Worm (Caenorhabditis elegans) whole organism, young adult: ENCODE data around the gene T06E8.8.

ENCODE experiments used
- B0261.1 ChIP-seq: sonication (generic microtip); optimal IDR thresholded peaks from 2 replicates; lab custom pipeline; 2016; ENCODE audit warnings: mild to moderate bottlenecking, missing genetic modification characterization, moderate library complexity, missing compliant biosample characterization
- B0336.3 ChIP-seq: fragments of 200-800 bp; sonication (Bioruptor generic); IDR thresholded peaks from 2 replicates; pipeline ENCODE4 v1.3.6; 2022; ENCODE audit warnings: missing genetic modification characterization, missing compliant biosample characterization
- C06A6.2 ChIP-seq: fragments of 200-800 bp; sonication (Bioruptor generic); conservative IDR thresholded peaks from 2 replicates; pipeline ENCODE4 v1.3.6; 2022; ENCODE audit warnings: missing genetic modification characterization, missing compliant biosample characterization
- C17E4.6 ChIP-seq: fragments of 200-800 bp; sonication (Bioruptor generic); IDR thresholded peaks from 2 replicates; pipeline ENCODE4 v1.3.6; 2022; ENCODE audit warnings: missing genetic modification reagents, missing genetic modification characterization, missing compliant biosample characterization
- F23B12.7 ChIP-seq: sonication (generic microtip); optimal IDR thresholded peaks from 2 replicates; lab custom pipeline; 2017; ENCODE audit warnings: missing genetic modification characterization, mild to moderate bottlenecking, missing compliant biosample characterization, antibody characterized with exemption, moderate library complexity; ENCODE audit not compliant: insufficient read depth
- F57C9.4 ChIP-seq: sonication (generic microtip); optimal IDR thresholded peaks from 2 replicates; lab custom pipeline; 2017; ENCODE audit warnings: mild to moderate bottlenecking, missing genetic modification characterization, missing compliant biosample characterization
- K11D2.4 ChIP-seq: fragments of 200-800 bp; sonication (Bioruptor generic); IDR thresholded peaks from 2 replicates; pipeline ENCODE4 v1.3.6; 2022; ENCODE audit warnings: missing genetic modification reagents, missing genetic modification characterization, missing compliant biosample characterization
- ZK185.1 ChIP-seq: sonication (generic microtip); optimal IDR thresholded peaks from 2 replicates; lab custom pipeline; 2016; ENCODE audit warnings: mild to moderate bottlenecking, missing genetic modification characterization, missing compliant biosample characterization; ENCODE audit not compliant: poor library complexity, severe bottlenecking
- aptf-2 ChIP-seq: fragments of 200-800 bp; sonication (Bioruptor generic); conservative IDR thresholded peaks from 2 replicates; pipeline ENCODE4 v1.3.6; 2022; ENCODE audit warnings: missing genetic modification reagents, missing genetic modification characterization, missing compliant biosample characterization
- aptf-3 ChIP-seq: fragments of 200-800 bp; sonication (Bioruptor generic); IDR thresholded peaks from 2 replicates; pipeline ENCODE4 v1.3.6; 2022; ENCODE audit warnings: missing genetic modification characterization, missing compliant biosample characterization
- atf-7 ChIP-seq: sonication (generic microtip); optimal IDR thresholded peaks from 2 replicates; lab custom pipeline; 2017; ENCODE audit warnings: mild to moderate bottlenecking, missing genetic modification characterization, missing compliant biosample characterization
- athp-1 ChIP-seq: sonication (generic microtip); optimal IDR thresholded peaks from 2 replicates; lab custom pipeline; 2017; ENCODE audit warnings: mild to moderate bottlenecking, missing genetic modification characterization, missing compliant biosample characterization
- attf-3 ChIP-seq: fragments of 200-800 bp; sonication (Bioruptor generic); conservative IDR thresholded peaks from 2 replicates; pipeline ENCODE4 v1.3.6; 2022; ENCODE audit warnings: missing genetic modification reagents, missing genetic modification characterization, missing compliant biosample characterization
- cebp-1 ChIP-seq, 2 experiments: fragments of 200-800 bp in 1 of 2; sonication (Bioruptor generic) in 1 of 2; sonication (generic microtip) in 1 of 2; IDR thresholded peaks in 1 of 2; optimal IDR thresholded peaks in 1 of 2; 2 replicates each; pipeline versions ENCODE4 v1.3.6 to Lab custom; 2017 to 2022; ENCODE audit warnings: missing compliant biosample characterization in 2 of 2, missing genetic modification characterization in 2 of 2, mild to moderate bottlenecking in 1 of 2, missing genetic modification reagents in 1 of 2, moderate library complexity in 1 of 2
- cebp-2 ChIP-seq: fragments of 200-800 bp; sonication (Bioruptor generic); IDR thresholded peaks from 2 replicates; pipeline ENCODE4 v1.3.6; 2022; ENCODE audit warnings: missing genetic modification characterization, missing compliant biosample characterization
- ceh-100 ChIP-seq: fragments of 200-800 bp; sonication (Bioruptor generic); IDR thresholded peaks from 2 replicates; pipeline ENCODE4 v1.3.6; 2022; ENCODE audit warnings: missing genetic modification reagents, missing genetic modification characterization, missing compliant biosample characterization
- ceh-40 ChIP-seq: fragments of 200-800 bp; sonication (Bioruptor generic); IDR thresholded peaks from 2 replicates; pipeline ENCODE4 v1.3.6; 2022; ENCODE audit warnings: missing genetic modification characterization, missing compliant biosample characterization
- ceh-79 ChIP-seq: sonication (generic microtip); optimal IDR thresholded peaks from 2 replicates; lab custom pipeline; 2017; ENCODE audit warnings: mild to moderate bottlenecking, missing genetic modification characterization, missing compliant biosample characterization
- ceh-91 ChIP-seq: fragments of 200-800 bp; sonication (Bioruptor generic); IDR thresholded peaks from 2 replicates; pipeline ENCODE4 v1.3.6; 2022; ENCODE audit warnings: missing genetic modification reagents, missing genetic modification characterization, missing compliant biosample characterization
- egl-18 ChIP-seq: fragments of 200-800 bp; sonication (Bioruptor generic); IDR thresholded peaks from 2 replicates; pipeline ENCODE4 v1.3.6; 2022; ENCODE audit warnings: missing genetic modification reagents, missing genetic modification characterization, missing compliant biosample characterization
- egrh-3 ChIP-seq: fragments of 200-800 bp; sonication (Bioruptor generic); IDR thresholded peaks from 2 replicates; pipeline ENCODE4 v1.3.6; 2022; ENCODE audit warnings: missing genetic modification reagents, missing genetic modification characterization, missing compliant biosample characterization
- fkh-3 ChIP-seq: sonication (generic microtip); optimal IDR thresholded peaks from 2 replicates; lab custom pipeline; 2016; ENCODE audit warnings: mild to moderate bottlenecking, missing genetic modification characterization, missing compliant biosample characterization
- hmg-20 ChIP-seq: fragments of 200-800 bp; sonication (Bioruptor generic); IDR thresholded peaks from 2 replicates; pipeline ENCODE4 v1.3.6; 2022; ENCODE audit warnings: missing genetic modification reagents, missing genetic modification characterization, missing compliant biosample characterization
- hsf-1 ChIP-seq: fragments of 200-800 bp; sonication (Bioruptor generic); IDR thresholded peaks from 2 replicates; pipeline ENCODE4 v1.3.6; 2022; ENCODE audit warnings: missing genetic modification reagents, missing genetic modification characterization, missing compliant biosample characterization
- let-526 ChIP-seq: fragments of 200-800 bp; sonication (Bioruptor generic); IDR thresholded peaks from 2 replicates; pipeline ENCODE4 v1.3.6; 2022; ENCODE audit warnings: missing genetic modification reagents, missing genetic modification characterization, missing compliant biosample characterization
- lin-35 ChIP-seq, 3 experiments: fragments of 150-350 bp in 2 of 3; sonication (generic microtip) in 1 of 3; optimal IDR thresholded peaks; 2 replicates each; lab custom pipeline; 2014 to 2018; ENCODE audit warnings: missing biosample characterization in 3 of 3, missing genetic modification characterization in 3 of 3, missing genetic modification reagents in 3 of 3
- madf-10 ChIP-seq: sonication (generic microtip); optimal IDR thresholded peaks from 2 replicates; lab custom pipeline; 2016; ENCODE audit warnings: mild to moderate bottlenecking, missing genetic modification characterization, missing compliant biosample characterization
- madf-3 ChIP-seq: fragments of 200-800 bp; sonication (Bioruptor generic); IDR thresholded peaks from 2 replicates; pipeline ENCODE4 v1.3.6; 2022; ENCODE audit warnings: missing genetic modification reagents, missing genetic modification characterization, missing compliant biosample characterization
- madf-6 ChIP-seq: fragments of 200-800 bp; sonication (Bioruptor generic); IDR thresholded peaks from 2 replicates; pipeline ENCODE4 v1.3.6; 2022; ENCODE audit warnings: missing genetic modification reagents, missing genetic modification characterization, missing compliant biosample characterization
- nhr-80 ChIP-seq: sonication (generic microtip); optimal IDR thresholded peaks from 2 replicates; lab custom pipeline; 2016; ENCODE audit warnings: missing genetic modification characterization, missing compliant biosample characterization
- nhr-90 ChIP-seq: sonication (generic microtip); optimal IDR thresholded peaks from 2 replicates; lab custom pipeline; 2016; ENCODE audit warnings: missing genotype, mild to moderate bottlenecking, missing genetic modification characterization, missing compliant biosample characterization
- pbrm-1 ChIP-seq: fragments of 200-800 bp; sonication (Bioruptor generic); IDR thresholded peaks from 2 replicates; pipeline ENCODE4 v1.3.6; 2022; ENCODE audit warnings: missing genetic modification reagents, missing genetic modification characterization, missing compliant biosample characterization
- pha-4 ChIP-seq: fragments of 150-350 bp; sonication (generic microtip); optimal IDR thresholded peaks from 2 replicates; lab custom pipeline; 2014; ENCODE audit warnings: missing biosample characterization, missing genetic modification reagents, missing genetic modification characterization
- snpc-1.1 ChIP-seq: sonication (generic microtip); optimal IDR thresholded peaks from 2 replicates; lab custom pipeline; 2017; ENCODE audit warnings: missing genetic modification characterization, mild to moderate bottlenecking, missing compliant biosample characterization, antibody characterized with exemption, moderate library complexity, missing genotype, missing genetic modification reagents; ENCODE audit not compliant: insufficient read depth
- snpc-1.3 ChIP-seq: sonication (generic microtip); optimal IDR thresholded peaks from 2 replicates; lab custom pipeline; 2017; ENCODE audit warnings: missing genetic modification characterization, mild to moderate bottlenecking, missing compliant biosample characterization, antibody characterized with exemption, moderate library complexity, missing genotype, missing genetic modification reagents; ENCODE audit not compliant: insufficient read depth
- snpc-3.4 ChIP-seq: sonication (generic microtip); optimal IDR thresholded peaks from 2 replicates; lab custom pipeline; 2017; ENCODE audit warnings: missing genetic modification characterization, mild to moderate bottlenecking, missing compliant biosample characterization, antibody characterized with exemption, moderate library complexity, missing genotype, missing genetic modification reagents
- snpc-4 ChIP-seq, 5 experiments: fragments of 150-350 bp in 1 of 5; sonication (generic microtip) in 4 of 5; optimal IDR thresholded peaks; 2 replicates each; lab custom pipeline; 2014 to 2018; ENCODE audit warnings: missing genetic modification characterization in 5 of 5, missing biosample characterization in 3 of 5, antibody characterized with exemption in 2 of 5, mild to moderate bottlenecking in 2 of 5, missing compliant biosample characterization in 2 of 5, missing genotype in 2 of 5, moderate library complexity in 2 of 5, missing genetic modification reagents in 1 of 5
- sptf-2 ChIP-seq: fragments of 200-800 bp; sonication (Bioruptor generic); optimal IDR thresholded peaks from 2 replicates; lab custom pipeline; 2018; ENCODE audit warnings: mild to moderate bottlenecking, missing genetic modification characterization, missing compliant biosample characterization
- tbx-9 ChIP-seq: sonication (generic microtip); optimal IDR thresholded peaks from 2 replicates; lab custom pipeline; 2016; ENCODE audit warnings: borderline replicate concordance, missing genetic modification characterization, inconsistent platforms, missing compliant biosample characterization
- tlf-1 ChIP-seq: fragments of 200-800 bp; sonication (Bioruptor generic); optimal IDR thresholded peaks from 2 replicates; lab custom pipeline; 2018; ENCODE audit warnings: mild to moderate bottlenecking, missing genetic modification characterization, missing compliant biosample characterization
- xnd-1 ChIP-seq: sonication (generic microtip); optimal IDR thresholded peaks from 2 replicates; lab custom pipeline; 2016; ENCODE audit warnings: missing genotype, missing genetic modification reagents, missing genetic modification characterization, missing compliant biosample characterization
- ztf-18 ChIP-seq: sonication (generic microtip); optimal IDR thresholded peaks from 2 replicates; lab custom pipeline; 2016; ENCODE audit warnings: missing genotype, mild to moderate bottlenecking, missing genetic modification characterization, missing compliant biosample characterization
- ztf-22 ChIP-seq: fragments of 200-800 bp; sonication (Bioruptor generic); optimal IDR thresholded peaks from 2 replicates; lab custom pipeline; 2018; ENCODE audit warnings: mild to moderate bottlenecking, missing genetic modification characterization, moderate library complexity, missing compliant biosample characterization
- ztf-25 ChIP-seq: fragments of 200-800 bp; sonication (Bioruptor generic); IDR thresholded peaks from 2 replicates; pipeline ENCODE4 v1.3.6; 2022; ENCODE audit warnings: missing genetic modification reagents, missing genetic modification characterization, missing compliant biosample characterization
- ztf-26 ChIP-seq: sonication (generic microtip); optimal IDR thresholded peaks from 2 replicates; lab custom pipeline; 2017; ENCODE audit warnings: missing genetic modification characterization, missing compliant biosample characterization
- ztf-6 ChIP-seq: fragments of 200-800 bp; sonication (Bioruptor generic); IDR thresholded peaks from 2 replicates; pipeline ENCODE4 v1.3.6; 2022; ENCODE audit warnings: missing genetic modification reagents, missing genetic modification characterization, missing compliant biosample characterization

T06E8.8 gene

DNA sequence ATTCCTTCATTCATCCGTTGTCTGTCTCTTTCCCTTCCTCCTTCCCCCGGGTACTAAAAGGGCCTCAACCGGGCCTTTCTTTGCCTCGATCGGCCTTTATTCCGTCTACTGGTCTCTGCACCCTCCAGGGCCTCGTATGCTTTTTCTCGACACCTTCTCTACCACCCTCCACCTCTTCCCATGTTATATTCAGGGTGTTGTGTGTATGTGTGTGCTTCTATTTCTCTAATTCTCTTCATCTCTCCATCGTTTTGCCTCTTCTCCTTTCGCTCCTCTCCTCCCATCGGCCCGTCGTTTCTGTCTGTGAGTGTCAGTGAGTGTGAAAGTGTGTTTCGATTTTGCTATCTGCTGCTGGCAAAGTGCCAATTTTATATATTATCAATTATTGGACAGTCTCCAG, 3.7 kb upstream of the T06E8.8 start (continued):
- no peak for TF ChIP-seq snpc-1.3
- no peak for TF ChIP-seq madf-6 (GFP tag; lab: Robert Waterston, UW)
- TF ChIP-seq tbx-9 (tag; lab: Kevin White, UChicago), result no peak
- TF ChIP-seq C06A6.2 (GFP tag; lab: Robert Waterston, UW), result 0 out of 2 replicates have a peak, but pooled peaks have one; percentile 15
- TF ChIP-seq madf-3, result no peak
- TF ChIP-seq F23B12.7 (tag; lab: Kevin White, UChicago), result no peak
- no peak for TF ChIP-seq egl-18 (GFP tag; lab: Robert Waterston, UW)
- no peak for TF ChIP-seq athp-1 (tag; lab: Kevin White, UChicago)
- 0 out of 2 replicates have a peak, but pooled peaks have one; percentile 65 for TF ChIP-seq let-526
- no peak for TF ChIP-seq ceh-79 (tag; lab: Kevin White, UChicago)
- TF ChIP-seq aptf-2 (GFP tag; lab: Robert Waterston, UW), result no peak
- TF ChIP-seq atf-7, result peak; percentile 38
- peak; percentile 76 for TF ChIP-seq nhr-80
- TF ChIP-seq ztf-18 (tag; lab: Kevin White, UChicago), result peak; percentile 19
- TF ChIP-seq sptf-2 (GFP tag; lab: Kevin White, UChicago), result peak; percentile 13
- TF ChIP-seq pbrm-1 (GFP tag; lab: Robert Waterston, UW), result 0 out of 2 replicates have a peak, but pooled peaks have one; percentile 36
- TF ChIP-seq B0336.3 (GFP tag; lab: Robert Waterston, UW), result peak; percentile 69
- 0 out of 2 replicates have a peak, but pooled peaks have one; percentile 22 for TF ChIP-seq attf-3 (GFP tag; lab: Robert Waterston, UW)
- TF ChIP-seq ztf-6 (GFP tag; lab: Robert Waterston, UW), result no peak
- TF ChIP-seq lin-35 (GFP tag; optimal IDR thresholded peaks at IDR 0.05; lab: Kevin White, UChicago), result peak in 1 of 3 experiments; percentile 28
- peak; percentile 48 for TF ChIP-seq egrh-3 (GFP tag; lab: Robert Waterston, UW)
- TF ChIP-seq pha-4 (tag; lab: Kevin White, UChicago), result peak; percentile 62
- TF ChIP-seq snpc-1.1 (tag; lab: Kevin White, UChicago), result no peak
- no peak for TF ChIP-seq F57C9.4
- TF ChIP-seq aptf-3 (GFP tag; lab: Robert Waterston, UW), result no peak
- no peak for TF ChIP-seq xnd-1 (tag; lab: Kevin White, UChicago)
- no peak for TF ChIP-seq snpc-3.4 (tag; lab: Kevin White, UChicago)
- 0 out of 2 replicates have a peak, but pooled peaks have one; percentile 33 for TF ChIP-seq K11D2.4 (GFP tag; lab: Robert Waterston, UW)
- no peak for TF ChIP-seq C17E4.6 (GFP tag; lab: Robert Waterston, UW)
- no peak for TF ChIP-seq ztf-22 (GFP tag; lab: Kevin White, UChicago)
- TF ChIP-seq ZK185.1 (tag; lab: Kevin White, UChicago), result no peak
- no peak for TF ChIP-seq fkh-3 (tag; lab: Kevin White, UChicago)
- TF ChIP-seq ceh-91 (GFP tag; lab: Robert Waterston, UW), result no peak
- TF ChIP-seq ztf-26 (tag; lab: Kevin White, UChicago), result peak; percentile 54
- TF ChIP-seq ceh-40 (GFP tag; lab: Robert Waterston, UW), result no peak
- no peak for TF ChIP-seq hsf-1 (GFP tag; lab: Robert Waterston, UW)
- no peak for TF ChIP-seq tlf-1
- no peak for TF ChIP-seq snpc-4 (GFP tag; optimal IDR thresholded peaks at IDR 0.05; lab: Kevin White, UChicago)
- TF ChIP-seq snpc-4 (tag; optimal IDR thresholded peaks at IDR 0.05; lab: Kevin White, UChicago), result peak in 2 of 4 experiments; percentile 31 to 48
- TF ChIP-seq madf-10 (tag; lab: Kevin White, UChicago), result peak; percentile 47
- TF ChIP-seq ztf-25 (GFP tag; lab: Robert Waterston, UW), result no peak
- no peak for TF ChIP-seq hmg-20 (GFP tag; lab: Robert Waterston, UW)
- TF ChIP-seq ceh-100 (GFP tag; lab: Robert Waterston, UW), result no peak
- TF ChIP-seq nhr-90 (tag; lab: Kevin White, UChicago), result no peak
- no peak for TF ChIP-seq B0261.1 (tag; lab: Kevin White, UChicago)
- TF ChIP-seq cebp-2, result no peak
- TF ChIP-seq cebp-1 (GFP tag; IDR thresholded peaks at IDR 0.05; lab: Robert Waterston, UW), result peak; percentile 36; the same call in 1 of the 2 replicates
- TF ChIP-seq cebp-1 (tag; optimal IDR thresholded peaks at IDR 0.05; lab: Kevin White, UChicago), result peak; percentile 71
